Worm (Caenorhabditis elegans): ENCODE measurements around the gene C25F9.5.

DNA sequence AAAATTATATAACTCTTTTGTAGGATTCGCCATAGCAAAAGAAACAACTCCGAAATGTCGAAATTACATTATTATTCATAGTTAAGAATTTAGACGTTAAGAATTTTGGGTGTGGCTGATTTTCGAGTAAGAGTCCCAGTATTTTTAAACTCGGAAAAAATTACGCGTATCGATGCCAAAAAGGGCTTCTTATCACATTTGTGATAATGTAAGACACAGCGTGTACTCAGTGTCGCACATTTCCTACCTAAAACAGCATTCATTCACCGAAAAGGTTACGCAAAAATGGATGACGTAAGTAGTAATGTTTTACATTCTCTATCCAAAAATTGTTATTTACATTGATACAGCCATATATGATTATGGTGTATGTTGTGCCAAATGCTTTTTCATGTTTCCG, 38.9 kb upstream of the C25F9.5 start, which contains the start of gene M04C3.5:
- TF ChIP-seq dao-5 (tag; optimal IDR thresholded peaks at IDR 0.05) (no peak), W03F9.2 (tag; optimal IDR thresholded peaks at IDR 0.05) (no peak)
